Worm (Caenorhabditis elegans) whole organism, L3 larva: ENCODE data around the gene F37C4.8.

Experiments used
- R02D3.7 ChIP-seq: fragments of 150-350 bp; optimal IDR thresholded peaks from 2 replicates; lab custom pipeline; 2014; ENCODE audit warnings: missing biosample characterization, missing genetic modification characterization
- aly-2 ChIP-seq: fragments of 150-350 bp; optimal IDR thresholded peaks from 2 replicates; lab custom pipeline; 2014; ENCODE audit warnings: missing biosample characterization, missing genetic modification characterization
- ama-1 ChIP-seq: fragments of 150-350 bp; optimal IDR thresholded peaks from 2 replicates; lab custom pipeline; 2018
- ceh-16 ChIP-seq: sonication (generic microtip); optimal IDR thresholded peaks from 2 replicates; lab custom pipeline; 2017; ENCODE audit warnings: missing biosample characterization, missing genetic modification characterization
- ceh-28 ChIP-seq: fragments of 150-350 bp; optimal IDR thresholded peaks from 2 replicates; lab custom pipeline; 2014; ENCODE audit warnings: missing biosample characterization, missing genetic modification reagents, missing genetic modification characterization
- ceh-82 ChIP-seq: fragments of 150-350 bp; optimal IDR thresholded peaks from 2 replicates; lab custom pipeline; 2014; ENCODE audit warnings: missing biosample characterization, missing genetic modification characterization
- daf-12 ChIP-seq: fragments of 150-350 bp; optimal IDR thresholded peaks from 2 replicates; lab custom pipeline; 2014; ENCODE audit warnings: missing biosample characterization, missing genetic modification reagents, missing genetic modification characterization
- egl-27 ChIP-seq: sonication (generic microtip); optimal IDR thresholded peaks from 4 replicates; lab custom pipeline; 2017; ENCODE audit warnings: missing biosample characterization, missing genetic modification reagents, missing genetic modification characterization
- egl-5 ChIP-seq: fragments of 150-350 bp; optimal IDR thresholded peaks from 2 replicates; lab custom pipeline; 2017; ENCODE audit warnings: missing biosample characterization, missing genetic modification reagents, missing genetic modification characterization, inconsistent platforms
- elt-1 ChIP-seq: fragments of 150-350 bp; optimal IDR thresholded peaks from 2 replicates; lab custom pipeline; 2014; ENCODE audit warnings: missing biosample characterization, missing genetic modification characterization
- elt-2 ChIP-seq: sonication (generic microtip); optimal IDR thresholded peaks from 2 replicates; lab custom pipeline; 2016; ENCODE audit warnings: missing genetic modification reagents, mild to moderate bottlenecking, missing genetic modification characterization, missing compliant biosample characterization
- elt-3 ChIP-seq, 3 experiments: fragments of 150-350 bp in 1 of 3; sonication (generic microtip) in 2 of 3; optimal IDR thresholded peaks; 2 replicates in 2 of 3; 4 replicates in 1 of 3; lab custom pipeline; 2014 to 2017; ENCODE audit warnings: missing biosample characterization in 3 of 3, missing genetic modification characterization in 3 of 3
- eor-1 ChIP-seq, 2 experiments: fragments of 150-350 bp; optimal IDR thresholded peaks; 2 replicates each; lab custom pipeline; 2014 to 2018; ENCODE audit warnings: missing biosample characterization in 2 of 2, missing genetic modification characterization in 2 of 2
- fkh-10 ChIP-seq: sonication (generic microtip); optimal IDR thresholded peaks from 2 replicates; lab custom pipeline; 2017; ENCODE audit warnings: missing biosample characterization, missing genetic modification reagents, missing genetic modification characterization
- fkh-2 ChIP-seq: fragments of 150-350 bp; optimal IDR thresholded peaks from 2 replicates; lab custom pipeline; 2014; ENCODE audit warnings: missing biosample characterization, missing genetic modification reagents, missing genetic modification characterization
- fos-1 ChIP-seq: fragments of 150-350 bp; optimal IDR thresholded peaks from 2 replicates; lab custom pipeline; 2014; ENCODE audit warnings: missing biosample characterization, missing genetic modification characterization
- hmg-11 ChIP-seq: sonication (generic microtip); optimal IDR thresholded peaks from 2 replicates; lab custom pipeline; 2016; ENCODE audit warnings: missing genetic modification characterization, missing compliant biosample characterization
- jun-1 ChIP-seq: fragments of 150-350 bp; optimal IDR thresholded peaks from 2 replicates; lab custom pipeline; 2014; ENCODE audit warnings: missing biosample characterization, missing genetic modification reagents, missing genetic modification characterization
- lsy-12 ChIP-seq: sonication (generic microtip); optimal IDR thresholded peaks from 2 replicates; lab custom pipeline; 2016; ENCODE audit warnings: mild to moderate bottlenecking, missing genetic modification characterization, missing compliant biosample characterization
- mdl-1 ChIP-seq: fragments of 150-350 bp; optimal IDR thresholded peaks from 2 replicates; lab custom pipeline; 2014; ENCODE audit warnings: missing biosample characterization, missing genetic modification characterization
- mml-1 ChIP-seq: fragments of 150-350 bp; sonication (generic microtip); optimal IDR thresholded peaks from 3 replicates; lab custom pipeline; 2014; ENCODE audit warnings: missing biosample characterization, missing genetic modification characterization
- nhr-11 ChIP-seq: fragments of 150-350 bp; optimal IDR thresholded peaks from 2 replicates; lab custom pipeline; 2014; ENCODE audit warnings: missing biosample characterization, missing genetic modification characterization
- nhr-12 ChIP-seq: fragments of 150-350 bp; optimal IDR thresholded peaks from 2 replicates; lab custom pipeline; 2014; ENCODE audit warnings: missing biosample characterization, missing genetic modification characterization
- nhr-23 ChIP-seq: fragments of 150-350 bp; optimal IDR thresholded peaks from 2 replicates; lab custom pipeline; 2014; ENCODE audit warnings: missing biosample characterization, missing genetic modification reagents, missing genetic modification characterization
- nhr-25 ChIP-seq: sonication (generic microtip); optimal IDR thresholded peaks from 2 replicates; lab custom pipeline; 2017; ENCODE audit warnings: missing biosample characterization, missing genetic modification characterization
- nhr-28 ChIP-seq: fragments of 150-350 bp; optimal IDR thresholded peaks from 2 replicates; lab custom pipeline; 2014; ENCODE audit warnings: missing biosample characterization, missing genetic modification characterization
- nhr-43 ChIP-seq: sonication (generic microtip); optimal IDR thresholded peaks from 2 replicates; lab custom pipeline; 2016; ENCODE audit warnings: mild to moderate bottlenecking, missing genetic modification characterization, missing compliant biosample characterization; ENCODE audit not compliant: poor library complexity, severe bottlenecking
- nhr-67 ChIP-seq: fragments of 150-350 bp; optimal IDR thresholded peaks from 2 replicates; lab custom pipeline; 2014; ENCODE audit warnings: missing biosample characterization, missing genetic modification characterization
- nhr-76 ChIP-seq: fragments of 150-350 bp; sonication (generic microtip); optimal IDR thresholded peaks from 5 replicates; lab custom pipeline; 2014; ENCODE audit warnings: missing biosample characterization, missing genetic modification characterization
- nhr-77 ChIP-seq: fragments of 150-350 bp; optimal IDR thresholded peaks from 2 replicates; lab custom pipeline; 2014; ENCODE audit warnings: missing biosample characterization, missing genetic modification characterization
- pqm-1 ChIP-seq: fragments of 150-350 bp; optimal IDR thresholded peaks from 2 replicates; lab custom pipeline; 2017; ENCODE audit warnings: missing biosample characterization, missing genetic modification characterization, inconsistent platforms
- snpc-4 ChIP-seq: fragments of 150-350 bp; optimal IDR thresholded peaks from 2 replicates; lab custom pipeline; 2014; ENCODE audit warnings: missing biosample characterization, missing genetic modification characterization
- unc-39 ChIP-seq: sonication (generic microtip); optimal IDR thresholded peaks from 4 replicates; lab custom pipeline; 2017; ENCODE audit warnings: missing biosample characterization, missing genetic modification characterization
- unc-62 ChIP-seq: fragments of 150-350 bp; sonication (generic microtip); optimal IDR thresholded peaks from 4 replicates; lab custom pipeline; 2014; ENCODE audit warnings: missing biosample characterization, missing genetic modification reagents, missing genetic modification characterization
- zag-1 ChIP-seq: fragments of 150-350 bp; optimal IDR thresholded peaks from 2 replicates; lab custom pipeline; 2014; ENCODE audit warnings: missing biosample characterization, missing genetic modification characterization

F37C4.8 gene

ce11 chrIV:3881119-3881518 lies at the start of gene F37C4.8, which contains the start of gene oac-23:
F37C4.8 (minus strand) TSS chrIV:3881219.
oac-23 (plus strand) TSS chrIV:3881441.
- no peak for TF ChIP-seq egl-5 (tag; lab: Kevin White, UChicago)
- TF ChIP-seq zag-1 (tag; lab: Kevin White, UChicago): no peak
- TF ChIP-seq eor-1 (tag; optimal IDR thresholded peaks at IDR 0.05; lab: Kevin White, UChicago): no peak
- no peak for TF ChIP-seq nhr-11 (tag; lab: Kevin White, UChicago)
- no peak for TF ChIP-seq daf-12
- no peak for TF ChIP-seq nhr-25 (tag; lab: Kevin White, UChicago)
- TF ChIP-seq unc-39: no peak
- TF ChIP-seq lsy-12 (tag; lab: Kevin White, UChicago): no peak
- TF ChIP-seq ceh-16 (tag; lab: Kevin White, UChicago): no peak
- no peak for TF ChIP-seq ceh-28
- TF ChIP-seq fkh-2: no peak
- TF ChIP-seq, all 47 proteins: peak for 0

- TF ChIP-seq nhr-28 (tag; lab: Kevin White, UChicago) (no peak), lsy-12 (tag; lab: Kevin White, UChicago) (no peak), nhr-67 (no peak), jun-1 (tag; lab: Kevin White, UChicago) (no peak), fos-1 (tag; lab: Kevin White, UChicago) (no peak), mml-1 (no peak), ama-1 (lab: Kevin White, UChicago) (no peak), elt-3 (tag; optimal IDR thresholded peaks at IDR 0.05; lab: Kevin White, UChicago) (no peak), nhr-43 (tag; lab: Kevin White, UChicago) (no peak), aly-2 (tag; lab: Kevin White, UChicago) (no peak)
Measured at ce11 chrIV:3926117-3926516, 45.1 kb upstream of the F37C4.8 start, which contains the start of gene clec-68. clec-68 (plus strand) TSS chrIV:3926417.

ce11 chrIV:3921898-3922297 lies 40.9 kb upstream of the F37C4.8 start, which contains the start of gene clec-67:
clec-67 (plus strand) TSS chrIV:3922165.
- peak; percentile 84 for TF ChIP-seq elt-2 (tag; lab: Kevin White, UChicago)
- TF ChIP-seq nhr-11 (tag; lab: Kevin White, UChicago): no peak
- TF ChIP-seq zag-1 (tag; lab: Kevin White, UChicago): no peak
- no peak for TF ChIP-seq fos-1 (tag; lab: Kevin White, UChicago)
- no peak for TF ChIP-seq elt-1 (tag; lab: Kevin White, UChicago)
- peak; percentile 45 for TF ChIP-seq pqm-1 (tag; lab: Kevin White, UChicago)
- TF ChIP-seq mdl-1 (tag; lab: Kevin White, UChicago): no peak
- TF ChIP-seq jun-1 (tag; lab: Kevin White, UChicago): peak; percentile 2

- no peak for TF ChIP-seq nhr-77
- no peak for TF ChIP-seq nhr-12 (tag; lab: Kevin White, UChicago)
- TF ChIP-seq ama-1 (lab: Kevin White, UChicago): no peak
- no peak for TF ChIP-seq nhr-76
- TF ChIP-seq snpc-4 (tag; lab: Kevin White, UChicago): no peak
- no peak for TF ChIP-seq nhr-23 (tag; lab: Kevin White, UChicago)
- TF ChIP-seq fkh-2: no peak
- no peak for TF ChIP-seq daf-12
- no peak for TF ChIP-seq zag-1 (tag; lab: Kevin White, UChicago)
- no peak for TF ChIP-seq fos-1 (tag; lab: Kevin White, UChicago)
- TF ChIP-seq ceh-82 (tag; lab: Kevin White, UChicago): no peak
- no peak for TF ChIP-seq R02D3.7 (tag; lab: Kevin White, UChicago)
- TF ChIP-seq unc-62 (GFP tag; lab: Kevin White, UChicago): no peak
- no peak for TF ChIP-seq egl-27
- no peak for TF ChIP-seq elt-3 (tag; optimal IDR thresholded peaks at IDR 0.05; lab: Kevin White, UChicago)
- no peak for TF ChIP-seq jun-1 (tag; lab: Kevin White, UChicago)
- no peak for TF ChIP-seq egl-5 (tag; lab: Kevin White, UChicago)
- TF ChIP-seq hmg-11 (tag; lab: Kevin White, UChicago): no peak
- no peak for TF ChIP-seq fkh-10 (GFP tag; lab: Kevin White, UChicago)
- no peak for TF ChIP-seq aly-2 (tag; lab: Kevin White, UChicago)
- TF ChIP-seq, all 47 proteins: peak for 0
Measured at ce11 chrIV:3919506-3919905, 38.5 kb upstream of the F37C4.8 start, which contains the start of gene srz-19. srz-19 (plus strand) TSS chrIV:3919806.
